Worm (Caenorhabditis elegans) whole organism, midembryonic: Measurements from ENCODE around the gene srd-34.

ENCODE experiments used
- cog-1 ChIP-seq: sonication (generic microtip); optimal IDR thresholded peaks from 2 replicates; lab custom pipeline; 2016; ENCODE audit warnings: missing genetic modification characterization, missing compliant biosample characterization
- flt-1 ChIP-seq: fragments of 200-800 bp; sonication (Bioruptor generic); IDR thresholded peaks from 2 replicates; pipeline ENCODE4 v1.3.6; 2022; ENCODE audit warnings: missing genetic modification characterization, missing compliant biosample characterization
- med-1 ChIP-seq: sonication (generic microtip); optimal IDR thresholded peaks from 2 replicates; lab custom pipeline; 2017; ENCODE audit warnings: missing genetic modification characterization, mild to moderate bottlenecking, missing compliant biosample characterization, antibody characterized with exemption, missing genetic modification reagents; ENCODE audit not compliant: insufficient read depth
- ref-1 ChIP-seq: fragments of 200-800 bp; sonication (Bioruptor generic); conservative IDR thresholded peaks from 2 replicates; pipeline ENCODE4 v1.3.6; 2022; ENCODE audit warnings: missing genetic modification reagents, missing genetic modification characterization, missing compliant biosample characterization
- tab-1 ChIP-seq: fragments of 200-800 bp; sonication (Bioruptor generic); IDR thresholded peaks from 2 replicates; pipeline ENCODE4 v1.3.6; 2022; ENCODE audit warnings: missing genetic modification characterization, missing compliant biosample characterization
- ztf-23 ChIP-seq: fragments of 200-800 bp; sonication (Bioruptor generic); IDR thresholded peaks from 2 replicates; pipeline ENCODE4 v1.3.6; 2022; ENCODE audit warnings: missing genetic modification reagents, missing genetic modification characterization, missing compliant biosample characterization

ce11 chrV:10592479-10592878, 43.6 kb upstream of the srd-34 start, which contains the start of gene T21C9.9:
- no peak for TF ChIP-seq ref-1 (GFP tag; lab: Robert Waterston, UW)
- TF ChIP-seq flt-1 (GFP tag; lab: Robert Waterston, UW), result no peak
- no peak for TF ChIP-seq med-1 (GFP tag; lab: Kevin White, UChicago)
- no peak for TF ChIP-seq ztf-23 (GFP tag; lab: Robert Waterston, UW)
- TF ChIP-seq cog-1 (tag; lab: Kevin White, UChicago), result no peak
- TF ChIP-seq tab-1 (GFP tag; lab: Robert Waterston, UW), result no peak
